Worm (Caenorhabditis elegans) whole organism, young adult: ENCODE data around the gene R04A9.9.

Experiments used
- B0019.2 ChIP-seq: fragments of 200-800 bp; sonication (Bioruptor generic); conservative IDR thresholded peaks from 2 replicates; pipeline ENCODE4 v1.3.6; 2022; ENCODE audit warnings: missing genetic modification reagents, missing genetic modification characterization, missing compliant biosample characterization
- B0035.1 ChIP-seq: sonication (generic microtip); optimal IDR thresholded peaks from 2 replicates; lab custom pipeline; 2016; ENCODE audit warnings: missing genetic modification characterization, mild to moderate bottlenecking, missing compliant biosample characterization, missing genotype, missing genetic modification reagents
- F22D6.2 ChIP-seq: sonication (generic microtip); optimal IDR thresholded peaks from 2 replicates; lab custom pipeline; 2016; ENCODE audit warnings: mild to moderate bottlenecking, missing genetic modification characterization, missing compliant biosample characterization
- F37B4.10 ChIP-seq: fragments of 200-800 bp; sonication (Bioruptor generic); IDR thresholded peaks from 2 replicates; pipeline ENCODE4 v1.3.6; 2022; ENCODE audit warnings: missing genetic modification characterization, missing compliant biosample characterization
- F49E8.2 ChIP-seq: sonication (generic microtip); optimal IDR thresholded peaks from 3 replicates; lab custom pipeline; 2017; ENCODE audit warnings: missing genetic modification characterization, mild to moderate bottlenecking, missing compliant biosample characterization, antibody characterized with exemption, moderate library complexity; ENCODE audit not compliant: insufficient read depth
- Y67H2A.10 ChIP-seq: fragments of 200-800 bp; sonication (Bioruptor generic); conservative IDR thresholded peaks from 2 replicates; pipeline ENCODE4 v1.3.6; 2022; ENCODE audit warnings: missing genetic modification reagents, missing genetic modification characterization, missing compliant biosample characterization
- akir-1 ChIP-seq: fragments of 200-800 bp; sonication (Bioruptor generic); optimal IDR thresholded peaks from 2 replicates; lab custom pipeline; 2018; ENCODE audit warnings: mild to moderate bottlenecking, missing genetic modification characterization, moderate library complexity, missing compliant biosample characterization
- aptf-3 ChIP-seq: fragments of 200-800 bp; sonication (Bioruptor generic); IDR thresholded peaks from 2 replicates; pipeline ENCODE4 v1.3.6; 2022; ENCODE audit warnings: missing genetic modification characterization, missing compliant biosample characterization
- athp-1 ChIP-seq: sonication (generic microtip); optimal IDR thresholded peaks from 2 replicates; lab custom pipeline; 2017; ENCODE audit warnings: mild to moderate bottlenecking, missing genetic modification characterization, missing compliant biosample characterization
- bed-1 ChIP-seq: fragments of 200-800 bp; sonication (Bioruptor generic); IDR thresholded peaks from 2 replicates; pipeline ENCODE4 v1.3.6; 2022; ENCODE audit warnings: missing genetic modification reagents, missing genetic modification characterization, missing compliant biosample characterization
- cebp-2 ChIP-seq: fragments of 200-800 bp; sonication (Bioruptor generic); IDR thresholded peaks from 2 replicates; pipeline ENCODE4 v1.3.6; 2022; ENCODE audit warnings: missing genetic modification characterization, missing compliant biosample characterization
- ceh-27 ChIP-seq: fragments of 200-800 bp; sonication (Bioruptor generic); optimal IDR thresholded peaks from 2 replicates; lab custom pipeline; 2018; ENCODE audit warnings: mild to moderate bottlenecking, missing genetic modification characterization, moderate library complexity, missing compliant biosample characterization
- ceh-58 ChIP-seq: fragments of 200-800 bp; sonication (Bioruptor generic); IDR thresholded peaks from 2 replicates; pipeline ENCODE4 v1.3.6; 2022; ENCODE audit warnings: missing genetic modification characterization, missing compliant biosample characterization
- chd-7 ChIP-seq: sonication (generic microtip); optimal IDR thresholded peaks from 2 replicates; lab custom pipeline; 2016; ENCODE audit warnings: mild to moderate bottlenecking, missing genetic modification characterization, moderate library complexity, missing compliant biosample characterization
- egl-18 ChIP-seq: fragments of 200-800 bp; sonication (Bioruptor generic); IDR thresholded peaks from 2 replicates; pipeline ENCODE4 v1.3.6; 2022; ENCODE audit warnings: missing genetic modification reagents, missing genetic modification characterization, missing compliant biosample characterization
- egrh-3 ChIP-seq: fragments of 200-800 bp; sonication (Bioruptor generic); IDR thresholded peaks from 2 replicates; pipeline ENCODE4 v1.3.6; 2022; ENCODE audit warnings: missing genetic modification reagents, missing genetic modification characterization, missing compliant biosample characterization
- gei-17 ChIP-seq: fragments of 200-800 bp; sonication (Bioruptor generic); optimal IDR thresholded peaks from 2 replicates; lab custom pipeline; 2018; ENCODE audit warnings: mild to moderate bottlenecking, missing genetic modification characterization, missing compliant biosample characterization
- hlh-12 ChIP-seq: sonication (generic microtip); optimal IDR thresholded peaks from 2 replicates; lab custom pipeline; 2016; ENCODE audit warnings: missing genetic modification characterization, missing compliant biosample characterization
- hlh-26 ChIP-seq: fragments of 200-800 bp; sonication (Bioruptor generic); conservative IDR thresholded peaks from 2 replicates; pipeline ENCODE4 v1.3.6; 2022; ENCODE audit warnings: missing genetic modification reagents, missing genetic modification characterization, missing compliant biosample characterization
- hmg-20 ChIP-seq: fragments of 200-800 bp; sonication (Bioruptor generic); IDR thresholded peaks from 2 replicates; pipeline ENCODE4 v1.3.6; 2022; ENCODE audit warnings: missing genetic modification reagents, missing genetic modification characterization, missing compliant biosample characterization
- lag-1 ChIP-seq: fragments of 200-800 bp; sonication (Bioruptor generic); IDR thresholded peaks from 2 replicates; pipeline ENCODE4 v1.3.6; 2022; ENCODE audit warnings: missing genetic modification reagents, missing genetic modification characterization, missing compliant biosample characterization
- lin-35 ChIP-seq, 3 experiments: fragments of 150-350 bp in 2 of 3; sonication (generic microtip) in 1 of 3; optimal IDR thresholded peaks; 2 replicates each; lab custom pipeline; 2014 to 2018; ENCODE audit warnings: missing biosample characterization in 3 of 3, missing genetic modification characterization in 3 of 3, missing genetic modification reagents in 3 of 3
- madf-10 ChIP-seq: sonication (generic microtip); optimal IDR thresholded peaks from 2 replicates; lab custom pipeline; 2016; ENCODE audit warnings: mild to moderate bottlenecking, missing genetic modification characterization, missing compliant biosample characterization
- mcd-1 ChIP-seq: fragments of 200-800 bp; sonication (Bioruptor generic); IDR thresholded peaks from 2 replicates; pipeline ENCODE4 v1.3.6; 2022; ENCODE audit warnings: missing genetic modification reagents, missing genetic modification characterization, missing compliant biosample characterization
- nfyb-1 ChIP-seq: fragments of 200-800 bp; sonication (Bioruptor generic); IDR thresholded peaks from 2 replicates; pipeline ENCODE4 v1.3.6; 2022; ENCODE audit warnings: missing genetic modification reagents, missing genetic modification characterization, missing compliant biosample characterization
- nhr-179 ChIP-seq: sonication (generic microtip); optimal IDR thresholded peaks from 2 replicates; lab custom pipeline; 2016; ENCODE audit warnings: mild to moderate bottlenecking, missing genetic modification characterization, missing compliant biosample characterization
- nhr-80 ChIP-seq: sonication (generic microtip); optimal IDR thresholded peaks from 2 replicates; lab custom pipeline; 2016; ENCODE audit warnings: missing genetic modification characterization, missing compliant biosample characterization
- repo-1 ChIP-seq: sonication (generic microtip); optimal IDR thresholded peaks from 2 replicates; lab custom pipeline; 2017; ENCODE audit warnings: mild to moderate bottlenecking, missing genetic modification characterization, missing compliant biosample characterization
- snpc-1.3 ChIP-seq: sonication (generic microtip); optimal IDR thresholded peaks from 2 replicates; lab custom pipeline; 2017; ENCODE audit warnings: missing genetic modification characterization, mild to moderate bottlenecking, missing compliant biosample characterization, antibody characterized with exemption, moderate library complexity, missing genotype, missing genetic modification reagents; ENCODE audit not compliant: insufficient read depth
- snpc-3.4 ChIP-seq: sonication (generic microtip); optimal IDR thresholded peaks from 2 replicates; lab custom pipeline; 2017; ENCODE audit warnings: missing genetic modification characterization, mild to moderate bottlenecking, missing compliant biosample characterization, antibody characterized with exemption, moderate library complexity, missing genotype, missing genetic modification reagents
- zim-3 ChIP-seq: sonication (generic microtip); optimal IDR thresholded peaks from 2 replicates; lab custom pipeline; 2017; ENCODE audit warnings: mild to moderate bottlenecking, missing genetic modification characterization, moderate library complexity, missing compliant biosample characterization
- ztf-22 ChIP-seq: fragments of 200-800 bp; sonication (Bioruptor generic); optimal IDR thresholded peaks from 2 replicates; lab custom pipeline; 2018; ENCODE audit warnings: mild to moderate bottlenecking, missing genetic modification characterization, moderate library complexity, missing compliant biosample characterization
- ztf-26 ChIP-seq: sonication (generic microtip); optimal IDR thresholded peaks from 2 replicates; lab custom pipeline; 2017; ENCODE audit warnings: missing genetic modification characterization, missing compliant biosample characterization

The R04A9.9 gene

ce11 chrX:390469-390868, at the start of gene R04A9.9:
R04A9.9 (minus strand) TSS chrX:390569.
- no peak for TF ChIP-seq aptf-3 (GFP tag; lab: Robert Waterston, UW)
- no peak for TF ChIP-seq ztf-26 (tag; lab: Kevin White, UChicago)
- TF ChIP-seq bed-1 (GFP tag; lab: Robert Waterston, UW) = no peak
- TF ChIP-seq F22D6.2 = no peak
- no peak for TF ChIP-seq lag-1
- no peak for TF ChIP-seq ceh-58 (GFP tag; lab: Robert Waterston, UW)
- TF ChIP-seq nhr-179 (tag; lab: Kevin White, UChicago) = no peak
- TF ChIP-seq B0019.2 (GFP tag; lab: Robert Waterston, UW) = no peak
- no peak for TF ChIP-seq B0035.1 (tag; lab: Kevin White, UChicago)
- no peak for TF ChIP-seq ceh-27 (GFP tag; lab: Kevin White, UChicago)
- TF ChIP-seq mcd-1 = no peak
- no peak for TF ChIP-seq snpc-1.3
- no peak for TF ChIP-seq athp-1
- no peak for TF ChIP-seq repo-1 (tag; lab: Kevin White, UChicago)

ce11 chrX:439031-439430, 48.7 kb upstream of the R04A9.9 start:
- TF ChIP-seq lin-35 (GFP tag; optimal IDR thresholded peaks at IDR 0.05; lab: Kevin White, UChicago) = no peak

ce11 chrX:438396-438795, 48.0 kb upstream of the R04A9.9 start:
- peak; percentile 24 for TF ChIP-seq nhr-80 (tag; lab: Kevin White, UChicago)
- TF ChIP-seq akir-1 = no peak

- TF ChIP-seq hmg-20 (no peak), nfyb-1 (0 out of 2 replicates have a peak, but pooled peaks have one; percentile 30), athp-1 (no peak)
Measured at ce11 chrX:433747-434146, 43.4 kb upstream of the R04A9.9 start, which contains the start of gene dve-1. dve-1 (minus strand) TSS chrX:433812.

ce11 chrX:433029-433693, 42.8 kb upstream of the R04A9.9 start:
- TF ChIP-seq F37B4.10 (GFP tag; lab: Robert Waterston, UW) (no peak), F49E8.2 (no peak), egl-18 (GFP tag; lab: Robert Waterston, UW) (no peak), nfyb-1 (no peak), Y67H2A.10 (GFP tag; lab: Robert Waterston, UW) (no peak), snpc-3.4 (no peak), madf-10 (tag; lab: Kevin White, UChicago) (no peak), chd-7 (tag; lab: Kevin White, UChicago) (no peak), F22D6.2 (no peak), lag-1 (no peak), hlh-12 (tag; lab: Kevin White, UChicago) (no peak), egrh-3 (GFP tag; lab: Robert Waterston, UW) (no peak), hlh-26 (GFP tag; lab: Robert Waterston, UW) (no peak), zim-3 (tag; lab: Kevin White, UChicago) (no peak), gei-17 (no peak), ztf-22 (no peak), cebp-2 (no peak)
- TF ChIP-seq, all 124 proteins: peak for 0
